Worm (Caenorhabditis elegans) whole organism, L3 larva: ENCODE data around the gene F58A4.1.

Source experiments
- aly-2 ChIP-seq: fragments of 150-350 bp; optimal IDR thresholded peaks from 2 replicates; lab custom pipeline; 2014; ENCODE audit warnings: missing biosample characterization, missing genetic modification characterization
- ama-1 ChIP-seq: fragments of 150-350 bp; optimal IDR thresholded peaks from 2 replicates; lab custom pipeline; 2018
- ceh-16 ChIP-seq: sonication (generic microtip); optimal IDR thresholded peaks from 2 replicates; lab custom pipeline; 2017; ENCODE audit warnings: missing biosample characterization, missing genetic modification characterization
- ceh-28 ChIP-seq: fragments of 150-350 bp; optimal IDR thresholded peaks from 2 replicates; lab custom pipeline; 2014; ENCODE audit warnings: missing biosample characterization, missing genetic modification reagents, missing genetic modification characterization
- ceh-9 ChIP-seq: sonication (generic microtip); optimal IDR thresholded peaks from 2 replicates; lab custom pipeline; 2018; ENCODE audit warnings: missing biosample characterization, missing genetic modification characterization
- egl-5 ChIP-seq: fragments of 150-350 bp; optimal IDR thresholded peaks from 2 replicates; lab custom pipeline; 2017; ENCODE audit warnings: missing biosample characterization, missing genetic modification reagents, missing genetic modification characterization, inconsistent platforms
- elt-1 ChIP-seq: fragments of 150-350 bp; optimal IDR thresholded peaks from 2 replicates; lab custom pipeline; 2014; ENCODE audit warnings: missing biosample characterization, missing genetic modification characterization
- elt-2 ChIP-seq: sonication (generic microtip); optimal IDR thresholded peaks from 2 replicates; lab custom pipeline; 2016; ENCODE audit warnings: missing genetic modification reagents, mild to moderate bottlenecking, missing genetic modification characterization, missing compliant biosample characterization
- elt-3 ChIP-seq, 3 experiments: fragments of 150-350 bp in 1 of 3; sonication (generic microtip) in 2 of 3; optimal IDR thresholded peaks; 2 replicates in 2 of 3; 4 replicates in 1 of 3; lab custom pipeline; 2014 to 2017; ENCODE audit warnings: missing biosample characterization in 3 of 3, missing genetic modification characterization in 3 of 3
- fkh-2 ChIP-seq: fragments of 150-350 bp; optimal IDR thresholded peaks from 2 replicates; lab custom pipeline; 2014; ENCODE audit warnings: missing biosample characterization, missing genetic modification reagents, missing genetic modification characterization
- fos-1 ChIP-seq: fragments of 150-350 bp; optimal IDR thresholded peaks from 2 replicates; lab custom pipeline; 2014; ENCODE audit warnings: missing biosample characterization, missing genetic modification characterization
- hmg-11 ChIP-seq: sonication (generic microtip); optimal IDR thresholded peaks from 2 replicates; lab custom pipeline; 2016; ENCODE audit warnings: missing genetic modification characterization, missing compliant biosample characterization
- jun-1 ChIP-seq: fragments of 150-350 bp; optimal IDR thresholded peaks from 2 replicates; lab custom pipeline; 2014; ENCODE audit warnings: missing biosample characterization, missing genetic modification reagents, missing genetic modification characterization
- lin-15B ChIP-seq: fragments of 150-350 bp; optimal IDR thresholded peaks from 2 replicates; lab custom pipeline; 2014; ENCODE audit warnings: missing biosample characterization, missing genetic modification characterization
- mml-1 ChIP-seq: fragments of 150-350 bp; sonication (generic microtip); optimal IDR thresholded peaks from 3 replicates; lab custom pipeline; 2014; ENCODE audit warnings: missing biosample characterization, missing genetic modification characterization
- nfya-1 ChIP-seq: sonication (generic microtip); optimal IDR thresholded peaks from 2 replicates; lab custom pipeline; 2017; ENCODE audit warnings: missing genetic modification characterization, mild to moderate bottlenecking, missing compliant biosample characterization, antibody characterized with exemption, moderate library complexity; ENCODE audit not compliant: insufficient read depth
- nhr-11 ChIP-seq: fragments of 150-350 bp; optimal IDR thresholded peaks from 2 replicates; lab custom pipeline; 2014; ENCODE audit warnings: missing biosample characterization, missing genetic modification characterization
- nhr-23 ChIP-seq: fragments of 150-350 bp; optimal IDR thresholded peaks from 2 replicates; lab custom pipeline; 2014; ENCODE audit warnings: missing biosample characterization, missing genetic modification reagents, missing genetic modification characterization
- nhr-237 ChIP-seq: fragments of 150-350 bp; optimal IDR thresholded peaks from 2 replicates; lab custom pipeline; 2014; ENCODE audit warnings: missing biosample characterization, missing genetic modification characterization
- nhr-25 ChIP-seq: sonication (generic microtip); optimal IDR thresholded peaks from 2 replicates; lab custom pipeline; 2017; ENCODE audit warnings: missing biosample characterization, missing genetic modification characterization
- nhr-28 ChIP-seq: fragments of 150-350 bp; optimal IDR thresholded peaks from 2 replicates; lab custom pipeline; 2014; ENCODE audit warnings: missing biosample characterization, missing genetic modification characterization
- nhr-76 ChIP-seq: fragments of 150-350 bp; sonication (generic microtip); optimal IDR thresholded peaks from 5 replicates; lab custom pipeline; 2014; ENCODE audit warnings: missing biosample characterization, missing genetic modification characterization
- nhr-77 ChIP-seq: fragments of 150-350 bp; optimal IDR thresholded peaks from 2 replicates; lab custom pipeline; 2014; ENCODE audit warnings: missing biosample characterization, missing genetic modification characterization
- pha-4 ChIP-seq: fragments of 150-350 bp; optimal IDR thresholded peaks from 2 replicates; lab custom pipeline; 2014; ENCODE audit warnings: missing biosample characterization, missing genetic modification reagents, missing genetic modification characterization
- pqm-1 ChIP-seq: fragments of 150-350 bp; optimal IDR thresholded peaks from 2 replicates; lab custom pipeline; 2017; ENCODE audit warnings: missing biosample characterization, missing genetic modification characterization, inconsistent platforms
- sea-2 ChIP-seq: fragments of 150-350 bp; sonication (generic microtip); optimal IDR thresholded peaks from 4 replicates; lab custom pipeline; 2014; ENCODE audit warnings: missing biosample characterization, missing genetic modification reagents, missing genetic modification characterization
- zag-1 ChIP-seq: fragments of 150-350 bp; optimal IDR thresholded peaks from 2 replicates; lab custom pipeline; 2014; ENCODE audit warnings: missing biosample characterization, missing genetic modification characterization
- ztf-11 ChIP-seq: fragments of 150-350 bp; optimal IDR thresholded peaks from 2 replicates; lab custom pipeline; 2014; ENCODE audit warnings: missing biosample characterization, missing genetic modification characterization

Gene F58A4.1

ce11 chrIII:9590212-9590611, 8.1 kb upstream of the F58A4.1 start:
- TF ChIP-seq mml-1 (tag; lab: Kevin White, UChicago) (no peak), pha-4 (tag; lab: Kevin White, UChicago) (peak; percentile 22), jun-1 (tag; lab: Kevin White, UChicago) (peak; percentile 34), pqm-1 (peak; percentile 87), elt-2 (tag; lab: Kevin White, UChicago) (peak; percentile 93)

- TF ChIP-seq jun-1 (tag; lab: Kevin White, UChicago) (peak; percentile 36), pqm-1 (peak; percentile 84), ztf-11 (no peak), elt-2 (tag; lab: Kevin White, UChicago) (peak; percentile 80)
Measured at ce11 chrIII:9592118-9592517, 6.2 kb upstream of the F58A4.1 start, which contains the start of gene acox-1.5. TSS of gene acox-1.5 (minus strand) at chrIII:9592192.

DNA sequence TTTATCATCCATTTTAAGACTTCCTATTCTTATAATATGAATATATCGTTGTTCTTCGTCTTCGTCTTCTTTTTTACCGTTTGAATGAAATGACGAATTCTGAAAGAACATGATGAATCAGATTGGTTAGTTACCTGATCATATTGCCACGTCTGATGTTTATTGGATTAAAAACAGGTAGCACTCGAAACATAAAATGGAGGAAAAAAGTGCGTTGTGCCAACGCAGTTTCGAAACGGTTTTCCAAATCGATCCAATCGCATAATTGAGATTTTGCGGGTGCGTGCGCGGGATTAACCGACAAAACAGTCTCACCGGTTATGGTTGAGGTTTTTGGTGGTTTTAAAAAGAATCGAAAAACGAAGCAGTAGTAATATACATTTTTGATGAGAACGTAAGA, 2.7 kb upstream of the F58A4.1 start, which contains the start of gene rom-2:
Gene rom-2, minus strand, starts transcription at position 101 of the 400 bp plus-strand sequence.
- TF ChIP-seq nhr-76 (tag; lab: Kevin White, UChicago) = no peak
- no peak for TF ChIP-seq nfya-1
- TF ChIP-seq fos-1 (tag; lab: Kevin White, UChicago) = no peak
- no peak for TF ChIP-seq ceh-9 (tag; lab: Kevin White, UChicago)
- no peak for TF ChIP-seq nhr-25 (tag; lab: Kevin White, UChicago)
- TF ChIP-seq egl-5 = no peak
- TF ChIP-seq ceh-16 (tag; lab: Kevin White, UChicago) = no peak
- TF ChIP-seq aly-2 (tag; lab: Kevin White, UChicago) = no peak
- TF ChIP-seq hmg-11 (tag; lab: Kevin White, UChicago) = no peak
- no peak for TF ChIP-seq mml-1 (tag; lab: Kevin White, UChicago)
- TF ChIP-seq elt-1 (tag; lab: Kevin White, UChicago) = no peak
- TF ChIP-seq nhr-23 (tag; lab: Kevin White, UChicago) = no peak
- TF ChIP-seq ceh-28 (tag; lab: Kevin White, UChicago) = no peak
- TF ChIP-seq lin-15B (tag; lab: Kevin White, UChicago) = no peak

- TF ChIP-seq sea-2 (GFP tag; lab: Kevin White, UChicago) = no peak
- TF ChIP-seq nhr-237 (tag; lab: Kevin White, UChicago) = no peak
- TF ChIP-seq ama-1 (lab: Kevin White, UChicago) = no peak
Measured at ce11 chrIII:9597044-9597443, 1.2 kb upstream of the F58A4.1 start, which contains the start of gene C48B4.12. TSS of gene C48B4.12 (plus strand) at chrIII:9597344.

- TF ChIP-seq elt-3 (tag; optimal IDR thresholded peaks at IDR 0.05; lab: Kevin White, UChicago) (no peak), nhr-76 (tag; lab: Kevin White, UChicago) (no peak), fkh-2 (tag; lab: Kevin White, UChicago) (no peak), sea-2 (GFP tag; lab: Kevin White, UChicago) (no peak), ceh-28 (tag; lab: Kevin White, UChicago) (no peak), hmg-11 (tag; lab: Kevin White, UChicago) (no peak), mml-1 (tag; lab: Kevin White, UChicago) (no peak), lin-15B (tag; lab: Kevin White, UChicago) (no peak), ceh-16 (tag; lab: Kevin White, UChicago) (no peak), nhr-28 (no peak)
Measured at ce11 chrIII:9600645-9601044, 2.4 kb downstream of the F58A4.1 start, which contains the start of gene F58A4.2. TSS of gene F58A4.2 (minus strand) at chrIII:9600745.

ce11 chrIII:9608650-9609049, 10.4 kb downstream of the F58A4.1 start, which contains the start of gene clec-161:
TSS of gene clec-161 (minus strand) at chrIII:9608750.
- TF ChIP-seq fkh-2 (tag; lab: Kevin White, UChicago) (no peak), nhr-11 (tag; lab: Kevin White, UChicago) (no peak), nhr-28 (no peak), zag-1 (tag; lab: Kevin White, UChicago) (no peak), ceh-9 (tag; lab: Kevin White, UChicago) (no peak), pha-4 (tag; lab: Kevin White, UChicago) (no peak), jun-1 (tag; lab: Kevin White, UChicago) (no peak), nhr-77 (tag; lab: Kevin White, UChicago) (no peak), lin-15B (tag; lab: Kevin White, UChicago) (no peak), sea-2 (GFP tag; lab: Kevin White, UChicago) (no peak)
- TF ChIP-seq, all 47 proteins: peak for 0
